Worm (Caenorhabditis elegans) whole organism, L3 larva: ENCODE results near the gene T16A9.3.

ENCODE experiments used
- R02D3.7 ChIP-seq: fragments of 150-350 bp; optimal IDR thresholded peaks from 2 replicates; lab custom pipeline; 2014; ENCODE audit warnings: missing biosample characterization, missing genetic modification characterization
- ZK546.5 ChIP-seq: sonication (generic microtip); optimal IDR thresholded peaks from 2 replicates; lab custom pipeline; 2017; ENCODE audit warnings: missing biosample characterization, missing genetic modification characterization
- aly-2 ChIP-seq: fragments of 150-350 bp; optimal IDR thresholded peaks from 2 replicates; lab custom pipeline; 2014; ENCODE audit warnings: missing biosample characterization, missing genetic modification characterization
- ama-1 ChIP-seq: fragments of 150-350 bp; optimal IDR thresholded peaks from 2 replicates; lab custom pipeline; 2018
- ceh-16 ChIP-seq: sonication (generic microtip); optimal IDR thresholded peaks from 2 replicates; lab custom pipeline; 2017; ENCODE audit warnings: missing biosample characterization, missing genetic modification characterization
- ceh-28 ChIP-seq: fragments of 150-350 bp; optimal IDR thresholded peaks from 2 replicates; lab custom pipeline; 2014; ENCODE audit warnings: missing biosample characterization, missing genetic modification reagents, missing genetic modification characterization
- ceh-82 ChIP-seq: fragments of 150-350 bp; optimal IDR thresholded peaks from 2 replicates; lab custom pipeline; 2014; ENCODE audit warnings: missing biosample characterization, missing genetic modification characterization
- ceh-9 ChIP-seq: sonication (generic microtip); optimal IDR thresholded peaks from 2 replicates; lab custom pipeline; 2018; ENCODE audit warnings: missing biosample characterization, missing genetic modification characterization
- daf-12 ChIP-seq: fragments of 150-350 bp; optimal IDR thresholded peaks from 2 replicates; lab custom pipeline; 2014; ENCODE audit warnings: missing biosample characterization, missing genetic modification reagents, missing genetic modification characterization
- egl-27 ChIP-seq: sonication (generic microtip); optimal IDR thresholded peaks from 4 replicates; lab custom pipeline; 2017; ENCODE audit warnings: missing biosample characterization, missing genetic modification reagents, missing genetic modification characterization
- egl-5 ChIP-seq: fragments of 150-350 bp; optimal IDR thresholded peaks from 2 replicates; lab custom pipeline; 2017; ENCODE audit warnings: missing biosample characterization, missing genetic modification reagents, missing genetic modification characterization, inconsistent platforms
- elt-1 ChIP-seq: fragments of 150-350 bp; optimal IDR thresholded peaks from 2 replicates; lab custom pipeline; 2014; ENCODE audit warnings: missing biosample characterization, missing genetic modification characterization
- elt-2 ChIP-seq: sonication (generic microtip); optimal IDR thresholded peaks from 2 replicates; lab custom pipeline; 2016; ENCODE audit warnings: missing genetic modification reagents, mild to moderate bottlenecking, missing genetic modification characterization, missing compliant biosample characterization
- elt-3 ChIP-seq, 3 experiments: fragments of 150-350 bp in 1 of 3; sonication (generic microtip) in 2 of 3; optimal IDR thresholded peaks; 2 replicates in 2 of 3; 4 replicates in 1 of 3; lab custom pipeline; 2014 to 2017; ENCODE audit warnings: missing biosample characterization in 3 of 3, missing genetic modification characterization in 3 of 3
- eor-1 ChIP-seq, 2 experiments: fragments of 150-350 bp; optimal IDR thresholded peaks; 2 replicates each; lab custom pipeline; 2014 to 2018; ENCODE audit warnings: missing biosample characterization in 2 of 2, missing genetic modification characterization in 2 of 2
- fkh-10 ChIP-seq: sonication (generic microtip); optimal IDR thresholded peaks from 2 replicates; lab custom pipeline; 2017; ENCODE audit warnings: missing biosample characterization, missing genetic modification reagents, missing genetic modification characterization
- fkh-2 ChIP-seq: fragments of 150-350 bp; optimal IDR thresholded peaks from 2 replicates; lab custom pipeline; 2014; ENCODE audit warnings: missing biosample characterization, missing genetic modification reagents, missing genetic modification characterization
- fos-1 ChIP-seq: fragments of 150-350 bp; optimal IDR thresholded peaks from 2 replicates; lab custom pipeline; 2014; ENCODE audit warnings: missing biosample characterization, missing genetic modification characterization
- hmg-11 ChIP-seq: sonication (generic microtip); optimal IDR thresholded peaks from 2 replicates; lab custom pipeline; 2016; ENCODE audit warnings: missing genetic modification characterization, missing compliant biosample characterization
- jun-1 ChIP-seq: fragments of 150-350 bp; optimal IDR thresholded peaks from 2 replicates; lab custom pipeline; 2014; ENCODE audit warnings: missing biosample characterization, missing genetic modification reagents, missing genetic modification characterization
- lin-15B ChIP-seq: fragments of 150-350 bp; optimal IDR thresholded peaks from 2 replicates; lab custom pipeline; 2014; ENCODE audit warnings: missing biosample characterization, missing genetic modification characterization
- lin-39 ChIP-seq: fragments of 150-350 bp; optimal IDR thresholded peaks from 2 replicates; lab custom pipeline; 2018; ENCODE audit warnings: missing biosample characterization, missing genetic modification reagents, missing genetic modification characterization
- lsy-12 ChIP-seq: sonication (generic microtip); optimal IDR thresholded peaks from 2 replicates; lab custom pipeline; 2016; ENCODE audit warnings: mild to moderate bottlenecking, missing genetic modification characterization, missing compliant biosample characterization
- mdl-1 ChIP-seq: fragments of 150-350 bp; optimal IDR thresholded peaks from 2 replicates; lab custom pipeline; 2014; ENCODE audit warnings: missing biosample characterization, missing genetic modification characterization
- mml-1 ChIP-seq: fragments of 150-350 bp; sonication (generic microtip); optimal IDR thresholded peaks from 3 replicates; lab custom pipeline; 2014; ENCODE audit warnings: missing biosample characterization, missing genetic modification characterization
- nfya-1 ChIP-seq: sonication (generic microtip); optimal IDR thresholded peaks from 2 replicates; lab custom pipeline; 2017; ENCODE audit warnings: missing genetic modification characterization, mild to moderate bottlenecking, missing compliant biosample characterization, antibody characterized with exemption, moderate library complexity; ENCODE audit not compliant: insufficient read depth
- nhr-11 ChIP-seq: fragments of 150-350 bp; optimal IDR thresholded peaks from 2 replicates; lab custom pipeline; 2014; ENCODE audit warnings: missing biosample characterization, missing genetic modification characterization
- nhr-12 ChIP-seq: fragments of 150-350 bp; optimal IDR thresholded peaks from 2 replicates; lab custom pipeline; 2014; ENCODE audit warnings: missing biosample characterization, missing genetic modification characterization
- nhr-23 ChIP-seq: fragments of 150-350 bp; optimal IDR thresholded peaks from 2 replicates; lab custom pipeline; 2014; ENCODE audit warnings: missing biosample characterization, missing genetic modification reagents, missing genetic modification characterization
- nhr-237 ChIP-seq: fragments of 150-350 bp; optimal IDR thresholded peaks from 2 replicates; lab custom pipeline; 2014; ENCODE audit warnings: missing biosample characterization, missing genetic modification characterization
- nhr-25 ChIP-seq: sonication (generic microtip); optimal IDR thresholded peaks from 2 replicates; lab custom pipeline; 2017; ENCODE audit warnings: missing biosample characterization, missing genetic modification characterization
- nhr-28 ChIP-seq: fragments of 150-350 bp; optimal IDR thresholded peaks from 2 replicates; lab custom pipeline; 2014; ENCODE audit warnings: missing biosample characterization, missing genetic modification characterization
- nhr-43 ChIP-seq: sonication (generic microtip); optimal IDR thresholded peaks from 2 replicates; lab custom pipeline; 2016; ENCODE audit warnings: mild to moderate bottlenecking, missing genetic modification characterization, missing compliant biosample characterization; ENCODE audit not compliant: poor library complexity, severe bottlenecking
- nhr-67 ChIP-seq: fragments of 150-350 bp; optimal IDR thresholded peaks from 2 replicates; lab custom pipeline; 2014; ENCODE audit warnings: missing biosample characterization, missing genetic modification characterization
- nhr-76 ChIP-seq: fragments of 150-350 bp; sonication (generic microtip); optimal IDR thresholded peaks from 5 replicates; lab custom pipeline; 2014; ENCODE audit warnings: missing biosample characterization, missing genetic modification characterization
- nhr-77 ChIP-seq: fragments of 150-350 bp; optimal IDR thresholded peaks from 2 replicates; lab custom pipeline; 2014; ENCODE audit warnings: missing biosample characterization, missing genetic modification characterization
- pha-4 ChIP-seq: fragments of 150-350 bp; optimal IDR thresholded peaks from 2 replicates; lab custom pipeline; 2014; ENCODE audit warnings: missing biosample characterization, missing genetic modification reagents, missing genetic modification characterization
- pqm-1 ChIP-seq: fragments of 150-350 bp; optimal IDR thresholded peaks from 2 replicates; lab custom pipeline; 2017; ENCODE audit warnings: missing biosample characterization, missing genetic modification characterization, inconsistent platforms
- sea-2 ChIP-seq: fragments of 150-350 bp; sonication (generic microtip); optimal IDR thresholded peaks from 4 replicates; lab custom pipeline; 2014; ENCODE audit warnings: missing biosample characterization, missing genetic modification reagents, missing genetic modification characterization
- skn-1 ChIP-seq: fragments of 150-350 bp; optimal IDR thresholded peaks from 2 replicates; lab custom pipeline; 2014; ENCODE audit warnings: missing biosample characterization, missing genetic modification characterization
- snpc-4 ChIP-seq: fragments of 150-350 bp; optimal IDR thresholded peaks from 2 replicates; lab custom pipeline; 2014; ENCODE audit warnings: missing biosample characterization, missing genetic modification characterization
- tbx-2 ChIP-seq: sonication (generic microtip); optimal IDR thresholded peaks from 2 replicates; lab custom pipeline; 2016; ENCODE audit warnings: mild to moderate bottlenecking, missing genetic modification characterization, missing compliant biosample characterization
- unc-39 ChIP-seq: sonication (generic microtip); optimal IDR thresholded peaks from 4 replicates; lab custom pipeline; 2017; ENCODE audit warnings: missing biosample characterization, missing genetic modification characterization
- unc-62 ChIP-seq: fragments of 150-350 bp; sonication (generic microtip); optimal IDR thresholded peaks from 4 replicates; lab custom pipeline; 2014; ENCODE audit warnings: missing biosample characterization, missing genetic modification reagents, missing genetic modification characterization
- zag-1 ChIP-seq: fragments of 150-350 bp; optimal IDR thresholded peaks from 2 replicates; lab custom pipeline; 2014; ENCODE audit warnings: missing biosample characterization, missing genetic modification characterization
- ztf-11 ChIP-seq: fragments of 150-350 bp; optimal IDR thresholded peaks from 2 replicates; lab custom pipeline; 2014; ENCODE audit warnings: missing biosample characterization, missing genetic modification characterization
- ztf-4 ChIP-seq: fragments of 150-350 bp; optimal IDR thresholded peaks from 2 replicates; lab custom pipeline; 2014; ENCODE audit warnings: missing biosample characterization, missing genetic modification characterization

T16A9.3 gene

ce11 chrV:14187104-14187503, 18.2 kb upstream of the T16A9.3 start:
- TF ChIP-seq eor-1 (tag; optimal IDR thresholded peaks at IDR 0.05; lab: Kevin White, UChicago): no peak
- TF ChIP-seq nhr-43 (tag; lab: Kevin White, UChicago): no peak
- TF ChIP-seq egl-5: no peak
- no peak for TF ChIP-seq ZK546.5 (tag; lab: Kevin White, UChicago)
- no peak for TF ChIP-seq pha-4 (tag; lab: Kevin White, UChicago)
- no peak for TF ChIP-seq ceh-9 (tag; lab: Kevin White, UChicago)
- TF ChIP-seq lsy-12 (tag; lab: Kevin White, UChicago): no peak
- no peak for TF ChIP-seq ztf-11
- TF ChIP-seq daf-12: no peak
- no peak for TF ChIP-seq fkh-2 (tag; lab: Kevin White, UChicago)
- TF ChIP-seq ztf-4 (tag; lab: Kevin White, UChicago): no peak
- TF ChIP-seq nhr-28 (tag; lab: Kevin White, UChicago): no peak
- no peak for TF ChIP-seq zag-1
- no peak for TF ChIP-seq nhr-77
- no peak for TF ChIP-seq egl-27
- no peak for TF ChIP-seq nhr-237 (tag; lab: Kevin White, UChicago)
- TF ChIP-seq lin-39 (tag; lab: Kevin White, UChicago): no peak
- no peak for TF ChIP-seq mdl-1 (tag; lab: Kevin White, UChicago)
- TF ChIP-seq nhr-11: no peak

DNA sequence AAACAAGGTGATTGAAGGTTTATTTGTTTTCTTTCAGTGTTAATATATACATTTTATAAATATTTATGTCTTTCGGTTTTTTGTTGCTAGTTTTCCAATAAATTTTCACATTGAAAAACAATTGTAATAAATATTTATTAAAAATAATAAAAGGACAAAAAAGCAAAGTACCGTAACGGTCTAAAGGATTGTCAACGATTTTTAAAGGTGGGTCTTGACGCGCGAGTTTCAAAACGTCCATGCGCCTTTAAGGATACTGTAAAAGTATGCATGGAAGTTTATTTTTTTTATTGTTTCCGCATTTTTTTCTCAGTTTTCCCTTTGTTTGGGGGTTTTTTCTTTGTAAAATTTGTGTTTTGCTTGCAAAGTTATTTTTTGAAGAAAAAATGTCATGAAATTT, 12.4 kb upstream of the T16A9.3 start:
- no peak for TF ChIP-seq ztf-11
- TF ChIP-seq nhr-11: no peak
- TF ChIP-seq ceh-82 (tag; lab: Kevin White, UChicago): no peak

DNA sequence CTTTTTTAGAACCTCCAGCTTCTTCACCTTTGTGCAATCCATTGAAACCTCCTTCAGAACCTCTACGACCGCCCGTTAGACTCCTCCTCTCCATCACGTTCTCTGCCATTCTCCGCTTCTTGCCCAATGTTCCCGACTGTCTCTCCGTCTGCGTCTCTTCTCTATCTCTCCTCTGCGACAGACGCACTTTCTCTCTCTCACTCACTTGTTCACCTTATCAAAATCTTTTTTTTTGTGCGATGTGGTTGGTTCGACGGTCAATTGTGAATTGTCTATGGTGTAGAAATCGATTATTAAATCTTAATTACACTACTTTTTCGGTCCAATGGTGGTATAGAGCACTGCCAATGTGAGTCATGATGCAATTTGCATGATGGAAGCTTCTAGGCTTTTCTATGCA, 11.9 kb upstream of the T16A9.3 start, which contains the start of gene atfs-1:
Gene atfs-1, plus strand, starts transcription at position 213 of the 400 bp plus-strand sequence.
- TF ChIP-seq ceh-28 (tag; lab: Kevin White, UChicago) (peak; percentile 53), nhr-28 (tag; lab: Kevin White, UChicago) (no peak), egl-5 (no peak), nhr-76 (tag; lab: Kevin White, UChicago) (no peak), pqm-1 (tag; lab: Kevin White, UChicago) (peak; percentile 75), nfya-1 (tag; lab: Kevin White, UChicago) (peak; percentile 80), ama-1 (lab: Kevin White, UChicago) (peak; percentile 9), nhr-25 (tag; lab: Kevin White, UChicago) (peak; percentile 80), fkh-2 (tag; lab: Kevin White, UChicago) (no peak), ceh-82 (tag; lab: Kevin White, UChicago) (no peak), ceh-16 (tag; lab: Kevin White, UChicago) (no peak), mdl-1 (tag; lab: Kevin White, UChicago) (no peak), nhr-43 (tag; lab: Kevin White, UChicago) (peak; percentile 54), daf-12 (no peak), lin-39 (tag; lab: Kevin White, UChicago) (peak; percentile 53), eor-1 (tag; optimal IDR thresholded peaks at IDR 0.05; lab: Kevin White, UChicago) (no peak), elt-3 (tag; optimal IDR thresholded peaks at IDR 0.05; lab: Kevin White, UChicago) (no peak), tbx-2 (tag; lab: Kevin White, UChicago) (no peak), aly-2 (tag; lab: Kevin White, UChicago) (no peak), lsy-12 (tag; lab: Kevin White, UChicago) (peak; percentile 17), unc-62 (GFP tag; lab: Kevin White, UChicago) (no peak), nhr-12 (tag; lab: Kevin White, UChicago) (no peak), ztf-4 (tag; lab: Kevin White, UChicago) (no peak), nhr-23 (tag; lab: Kevin White, UChicago) (peak; percentile 57), ceh-9 (tag; lab: Kevin White, UChicago) (no peak), hmg-11 (tag; lab: Kevin White, UChicago) (peak; percentile 81), fos-1 (tag; lab: Kevin White, UChicago) (no peak), nhr-237 (tag; lab: Kevin White, UChicago) (no peak), snpc-4 (tag; lab: Kevin White, UChicago) (peak; percentile 35), ZK546.5 (tag; lab: Kevin White, UChicago) (no peak), zag-1 (no peak), lin-15B (tag; lab: Kevin White, UChicago) (peak; percentile 33), ztf-11 (no peak), skn-1 (tag; lab: Kevin White, UChicago) (no peak), nhr-67 (tag; lab: Kevin White, UChicago) (no peak), pha-4 (tag; lab: Kevin White, UChicago) (peak; percentile 77), unc-39 (tag; lab: Kevin White, UChicago) (no peak), nhr-77 (peak; percentile 47), jun-1 (tag; lab: Kevin White, UChicago) (peak; percentile 32), egl-27 (no peak), mml-1 (no peak), R02D3.7 (tag; lab: Kevin White, UChicago) (peak; percentile 44), sea-2 (GFP tag; lab: Kevin White, UChicago) (no peak), nhr-11 (no peak), elt-2 (peak; percentile 85), elt-1 (tag; lab: Kevin White, UChicago) (no peak), fkh-10 (GFP tag; lab: Kevin White, UChicago) (no peak)
